Worm (Caenorhabditis elegans) whole organism, L2 larva: ENCODE measurements around the gene M02D8.2.

Experiments used
- elt-1 ChIP-seq: fragments of 150-350 bp; optimal IDR thresholded peaks from 2 replicates; lab custom pipeline; 2014; ENCODE audit warnings: missing biosample characterization, missing genetic modification characterization
- nhr-23 ChIP-seq: fragments of 150-350 bp; optimal IDR thresholded peaks from 2 replicates; lab custom pipeline; 2014; ENCODE audit warnings: missing biosample characterization, missing genetic modification reagents, missing genetic modification characterization

DNA sequence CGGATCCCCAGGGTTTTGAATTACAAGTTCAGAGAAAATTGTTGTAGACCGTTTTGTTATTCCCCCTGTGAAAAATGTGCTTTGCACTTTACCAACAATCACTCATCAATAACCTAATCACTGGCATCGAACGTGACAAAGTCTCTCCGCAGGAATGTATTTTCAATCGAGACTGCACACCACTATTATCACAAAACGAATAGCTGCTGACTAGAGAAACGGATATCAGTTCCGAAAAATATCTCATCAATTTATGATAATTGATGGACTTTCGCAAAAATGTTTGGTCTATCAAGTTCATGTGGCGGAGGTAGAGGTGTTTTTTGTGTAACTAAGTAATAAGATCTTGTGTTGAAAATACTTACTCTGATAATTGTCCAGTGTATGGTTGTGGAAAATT lies 21.6 kb downstream of the M02D8.2 start:
- TF ChIP-seq elt-1 (tag; lab: Kevin White, UChicago) (no peak), nhr-23 (tag; lab: Kevin White, UChicago) (no peak)
